Worm (Caenorhabditis elegans) whole organism, young adult: ENCODE results near the gene glb-6.

Experiments
- B0035.1 ChIP-seq: sonication (generic microtip); optimal IDR thresholded peaks from 2 replicates; lab custom pipeline; 2016; ENCODE audit warnings: missing genetic modification characterization, mild to moderate bottlenecking, missing compliant biosample characterization, missing genotype, missing genetic modification reagents
- D2030.7 ChIP-seq: fragments of 200-800 bp; sonication (Bioruptor generic); IDR thresholded peaks from 2 replicates; pipeline ENCODE4 v1.3.6; 2022; ENCODE audit warnings: missing genetic modification reagents, missing genetic modification characterization, missing compliant biosample characterization
- F10E7.11 ChIP-seq: sonication (generic microtip); optimal IDR thresholded peaks from 2 replicates; lab custom pipeline; 2017; ENCODE audit warnings: mild to moderate bottlenecking, missing genetic modification characterization, moderate library complexity, missing compliant biosample characterization
- F33H1.4 ChIP-seq: fragments of 200-800 bp; sonication (Bioruptor generic); IDR thresholded peaks from 2 replicates; pipeline ENCODE4 v1.3.6; 2022; ENCODE audit warnings: missing genetic modification reagents, missing genetic modification characterization, missing compliant biosample characterization
- F37B4.10 ChIP-seq: fragments of 200-800 bp; sonication (Bioruptor generic); IDR thresholded peaks from 2 replicates; pipeline ENCODE4 v1.3.6; 2022; ENCODE audit warnings: missing genetic modification characterization, missing compliant biosample characterization
- F39B2.1 ChIP-seq: fragments of 200-800 bp; sonication (Bioruptor generic); IDR thresholded peaks from 2 replicates; pipeline ENCODE4 v1.3.6; 2022; ENCODE audit warnings: missing genetic modification reagents, missing genetic modification characterization, missing compliant biosample characterization
- F57C9.4 ChIP-seq: sonication (generic microtip); optimal IDR thresholded peaks from 2 replicates; lab custom pipeline; 2017; ENCODE audit warnings: mild to moderate bottlenecking, missing genetic modification characterization, missing compliant biosample characterization
- K12H6.12 ChIP-seq: fragments of 200-800 bp; sonication (Bioruptor generic); optimal IDR thresholded peaks from 2 replicates; lab custom pipeline; 2018; ENCODE audit warnings: mild to moderate bottlenecking, missing genetic modification characterization, missing compliant biosample characterization
- Y53F4B.3 ChIP-seq: fragments of 200-800 bp; sonication (Bioruptor generic); IDR thresholded peaks from 2 replicates; pipeline ENCODE4 v1.3.6; 2022; ENCODE audit warnings: missing genetic modification reagents, missing genetic modification characterization, missing compliant biosample characterization
- Y56A3A.18 ChIP-seq: fragments of 200-800 bp; sonication (Bioruptor generic); IDR thresholded peaks from 2 replicates; pipeline ENCODE4 v1.3.6; 2022; ENCODE audit warnings: missing genetic modification reagents, missing genetic modification characterization, missing compliant biosample characterization
- Y67H2A.10 ChIP-seq: fragments of 200-800 bp; sonication (Bioruptor generic); conservative IDR thresholded peaks from 2 replicates; pipeline ENCODE4 v1.3.6; 2022; ENCODE audit warnings: missing genetic modification reagents, missing genetic modification characterization, missing compliant biosample characterization
- ZK185.1 ChIP-seq: sonication (generic microtip); optimal IDR thresholded peaks from 2 replicates; lab custom pipeline; 2016; ENCODE audit warnings: mild to moderate bottlenecking, missing genetic modification characterization, missing compliant biosample characterization; ENCODE audit not compliant: poor library complexity, severe bottlenecking
- aptf-3 ChIP-seq: fragments of 200-800 bp; sonication (Bioruptor generic); IDR thresholded peaks from 2 replicates; pipeline ENCODE4 v1.3.6; 2022; ENCODE audit warnings: missing genetic modification characterization, missing compliant biosample characterization
- atf-7 ChIP-seq: sonication (generic microtip); optimal IDR thresholded peaks from 2 replicates; lab custom pipeline; 2017; ENCODE audit warnings: mild to moderate bottlenecking, missing genetic modification characterization, missing compliant biosample characterization
- athp-1 ChIP-seq: sonication (generic microtip); optimal IDR thresholded peaks from 2 replicates; lab custom pipeline; 2017; ENCODE audit warnings: mild to moderate bottlenecking, missing genetic modification characterization, missing compliant biosample characterization
- attf-5 ChIP-seq: fragments of 200-800 bp; sonication (Bioruptor generic); optimal IDR thresholded peaks from 2 replicates; lab custom pipeline; 2018; ENCODE audit warnings: mild to moderate bottlenecking, missing genetic modification characterization, missing compliant biosample characterization
- bed-1 ChIP-seq: fragments of 200-800 bp; sonication (Bioruptor generic); IDR thresholded peaks from 2 replicates; pipeline ENCODE4 v1.3.6; 2022; ENCODE audit warnings: missing genetic modification reagents, missing genetic modification characterization, missing compliant biosample characterization
- cebp-2 ChIP-seq: fragments of 200-800 bp; sonication (Bioruptor generic); IDR thresholded peaks from 2 replicates; pipeline ENCODE4 v1.3.6; 2022; ENCODE audit warnings: missing genetic modification characterization, missing compliant biosample characterization
- ceh-91 ChIP-seq: fragments of 200-800 bp; sonication (Bioruptor generic); IDR thresholded peaks from 2 replicates; pipeline ENCODE4 v1.3.6; 2022; ENCODE audit warnings: missing genetic modification reagents, missing genetic modification characterization, missing compliant biosample characterization
- egl-18 ChIP-seq: fragments of 200-800 bp; sonication (Bioruptor generic); IDR thresholded peaks from 2 replicates; pipeline ENCODE4 v1.3.6; 2022; ENCODE audit warnings: missing genetic modification reagents, missing genetic modification characterization, missing compliant biosample characterization
- egl-44 ChIP-seq: fragments of 200-800 bp; sonication (Bioruptor generic); IDR thresholded peaks from 2 replicates; pipeline ENCODE4 v1.3.6; 2022; ENCODE audit warnings: missing genetic modification reagents, missing genetic modification characterization, missing compliant biosample characterization
- egrh-3 ChIP-seq: fragments of 200-800 bp; sonication (Bioruptor generic); IDR thresholded peaks from 2 replicates; pipeline ENCODE4 v1.3.6; 2022; ENCODE audit warnings: missing genetic modification reagents, missing genetic modification characterization, missing compliant biosample characterization
- ekl-4 ChIP-seq: fragments of 200-800 bp; sonication (Bioruptor generic); IDR thresholded peaks from 2 replicates; pipeline ENCODE4 v1.3.6; 2022; ENCODE audit warnings: missing genetic modification reagents, missing genetic modification characterization, missing compliant biosample characterization
- ets-4 ChIP-seq: fragments of 200-800 bp; sonication (Bioruptor generic); optimal IDR thresholded peaks from 2 replicates; lab custom pipeline; 2018; ENCODE audit warnings: mild to moderate bottlenecking, missing genetic modification characterization, missing compliant biosample characterization
- gei-17 ChIP-seq: fragments of 200-800 bp; sonication (Bioruptor generic); optimal IDR thresholded peaks from 2 replicates; lab custom pipeline; 2018; ENCODE audit warnings: mild to moderate bottlenecking, missing genetic modification characterization, missing compliant biosample characterization
- lag-1 ChIP-seq: fragments of 200-800 bp; sonication (Bioruptor generic); IDR thresholded peaks from 2 replicates; pipeline ENCODE4 v1.3.6; 2022; ENCODE audit warnings: missing genetic modification reagents, missing genetic modification characterization, missing compliant biosample characterization
- lin-35 ChIP-seq, 3 experiments: fragments of 150-350 bp in 2 of 3; sonication (generic microtip) in 1 of 3; optimal IDR thresholded peaks; 2 replicates each; lab custom pipeline; 2014 to 2018; ENCODE audit warnings: missing biosample characterization in 3 of 3, missing genetic modification characterization in 3 of 3, missing genetic modification reagents in 3 of 3
- lin-40 ChIP-seq: sonication (generic microtip); optimal IDR thresholded peaks from 2 replicates; lab custom pipeline; 2016; ENCODE audit warnings: missing genetic modification characterization, mild to moderate bottlenecking, missing compliant biosample characterization, missing genotype, missing genetic modification reagents
- lin-54 ChIP-seq: fragments of 200-800 bp; sonication (Bioruptor generic); optimal IDR thresholded peaks from 2 replicates; lab custom pipeline; 2018; ENCODE audit warnings: mild to moderate bottlenecking, missing genetic modification characterization, missing compliant biosample characterization
- lsl-1 ChIP-seq: fragments of 200-800 bp; sonication (Bioruptor generic); optimal IDR thresholded peaks from 2 replicates; lab custom pipeline; 2018; ENCODE audit warnings: mild to moderate bottlenecking, missing genetic modification characterization, moderate library complexity, missing compliant biosample characterization
- madf-10 ChIP-seq: sonication (generic microtip); optimal IDR thresholded peaks from 2 replicates; lab custom pipeline; 2016; ENCODE audit warnings: mild to moderate bottlenecking, missing genetic modification characterization, missing compliant biosample characterization
- madf-3 ChIP-seq: fragments of 200-800 bp; sonication (Bioruptor generic); IDR thresholded peaks from 2 replicates; pipeline ENCODE4 v1.3.6; 2022; ENCODE audit warnings: missing genetic modification reagents, missing genetic modification characterization, missing compliant biosample characterization
- madf-6 ChIP-seq: fragments of 200-800 bp; sonication (Bioruptor generic); IDR thresholded peaks from 2 replicates; pipeline ENCODE4 v1.3.6; 2022; ENCODE audit warnings: missing genetic modification reagents, missing genetic modification characterization, missing compliant biosample characterization
- madf-8 ChIP-seq: fragments of 200-800 bp; sonication (Bioruptor generic); conservative IDR thresholded peaks from 2 replicates; pipeline ENCODE4 v1.3.6; 2022; ENCODE audit warnings: missing genetic modification reagents, missing genetic modification characterization, missing compliant biosample characterization
- mcd-1 ChIP-seq: fragments of 200-800 bp; sonication (Bioruptor generic); IDR thresholded peaks from 2 replicates; pipeline ENCODE4 v1.3.6; 2022; ENCODE audit warnings: missing genetic modification reagents, missing genetic modification characterization, missing compliant biosample characterization
- mxl-1 ChIP-seq: sonication (generic microtip); optimal IDR thresholded peaks from 2 replicates; lab custom pipeline; 2016; ENCODE audit warnings: missing genetic modification characterization, missing compliant biosample characterization
- nhr-27 ChIP-seq: fragments of 200-800 bp; sonication (Bioruptor generic); optimal IDR thresholded peaks from 2 replicates; lab custom pipeline; 2018; ENCODE audit warnings: mild to moderate bottlenecking, missing genetic modification characterization, moderate library complexity, missing compliant biosample characterization
- nhr-90 ChIP-seq: sonication (generic microtip); optimal IDR thresholded peaks from 2 replicates; lab custom pipeline; 2016; ENCODE audit warnings: missing genotype, mild to moderate bottlenecking, missing genetic modification characterization, missing compliant biosample characterization
- pbrm-1 ChIP-seq: fragments of 200-800 bp; sonication (Bioruptor generic); IDR thresholded peaks from 2 replicates; pipeline ENCODE4 v1.3.6; 2022; ENCODE audit warnings: missing genetic modification reagents, missing genetic modification characterization, missing compliant biosample characterization
- rpc-1 ChIP-seq, 2 experiments: fragments of 150-350 bp in 1 of 2; sonication (generic microtip) in 1 of 2; optimal IDR thresholded peaks; 2 replicates each; lab custom pipeline; 2014 to 2018; ENCODE audit warnings: missing biosample characterization in 1 of 2, missing genetic modification characterization in 1 of 2, missing genetic modification reagents in 1 of 2, missing genotype in 1 of 2
- snpc-4 ChIP-seq, 5 experiments: fragments of 150-350 bp in 1 of 5; sonication (generic microtip) in 4 of 5; optimal IDR thresholded peaks; 2 replicates each; lab custom pipeline; 2014 to 2018; ENCODE audit warnings: missing genetic modification characterization in 5 of 5, missing biosample characterization in 3 of 5, antibody characterized with exemption in 2 of 5, mild to moderate bottlenecking in 2 of 5, missing compliant biosample characterization in 2 of 5, missing genotype in 2 of 5, moderate library complexity in 2 of 5, missing genetic modification reagents in 1 of 5
- tbp1 ChIP-seq: fragments of 200-800 bp; sonication (Bioruptor generic); optimal IDR thresholded peaks from 2 replicates; lab custom pipeline; 2018; ENCODE audit warnings: mild to moderate bottlenecking, missing genetic modification characterization, missing compliant biosample characterization
- tlf-1 ChIP-seq: fragments of 200-800 bp; sonication (Bioruptor generic); optimal IDR thresholded peaks from 2 replicates; lab custom pipeline; 2018; ENCODE audit warnings: mild to moderate bottlenecking, missing genetic modification characterization, missing compliant biosample characterization
- zfh-2 ChIP-seq: fragments of 200-800 bp; sonication (Bioruptor generic); conservative IDR thresholded peaks from 2 replicates; pipeline ENCODE4 v1.3.6; 2022; ENCODE audit warnings: missing genetic modification reagents, missing genetic modification characterization, missing compliant biosample characterization
- ztf-18 ChIP-seq: sonication (generic microtip); optimal IDR thresholded peaks from 2 replicates; lab custom pipeline; 2016; ENCODE audit warnings: missing genotype, mild to moderate bottlenecking, missing genetic modification characterization, missing compliant biosample characterization
- ztf-6 ChIP-seq: fragments of 200-800 bp; sonication (Bioruptor generic); IDR thresholded peaks from 2 replicates; pipeline ENCODE4 v1.3.6; 2022; ENCODE audit warnings: missing genetic modification reagents, missing genetic modification characterization, missing compliant biosample characterization

glb-6 gene

DNA sequence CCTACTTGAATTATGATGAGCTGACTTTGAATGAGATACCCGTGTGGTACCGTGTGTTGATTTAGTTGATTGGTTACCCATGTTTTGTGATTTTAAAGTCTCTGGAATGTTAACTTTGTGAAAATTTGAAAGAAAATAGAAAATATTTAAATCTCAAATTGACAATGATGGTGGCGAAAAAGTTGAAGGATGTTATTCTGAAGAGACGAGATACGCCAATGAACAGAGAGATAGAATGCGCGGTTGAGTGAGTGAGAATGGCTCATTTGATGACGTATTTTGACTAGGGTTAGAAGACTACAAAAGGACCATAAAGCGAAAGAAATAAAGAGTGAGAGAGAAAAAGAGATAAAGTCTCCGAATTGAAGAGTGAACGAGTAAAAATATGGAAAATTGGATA lies at the start of gene glb-6:
TSS of gene glb-6 (minus strand) at position 101 of the 400 bp plus-strand sequence.
- TF ChIP-seq tbp1 (GFP tag; lab: Kevin White, UChicago), result no peak
- no peak for TF ChIP-seq nhr-90 (tag; lab: Kevin White, UChicago)
- TF ChIP-seq egl-44 (GFP tag; lab: Robert Waterston, UW), result no peak
- TF ChIP-seq madf-3 (GFP tag; lab: Robert Waterston, UW), result no peak
- no peak for TF ChIP-seq rpc-1 (optimal IDR thresholded peaks at IDR 0.05; lab: Kevin White, UChicago)
- no peak for TF ChIP-seq rpc-1 (tag; optimal IDR thresholded peaks at IDR 0.05; lab: Kevin White, UChicago)
- TF ChIP-seq nhr-27 (tag; lab: Kevin White, UChicago), result no peak
- no peak for TF ChIP-seq mxl-1 (tag; lab: Kevin White, UChicago)
- TF ChIP-seq F37B4.10 (GFP tag; lab: Robert Waterston, UW), result no peak
- no peak for TF ChIP-seq Y56A3A.18 (GFP tag; lab: Robert Waterston, UW)
- TF ChIP-seq egrh-3, result no peak
- no peak for TF ChIP-seq atf-7 (tag; lab: Kevin White, UChicago)
- TF ChIP-seq Y67H2A.10 (GFP tag; lab: Robert Waterston, UW), result no peak
- no peak for TF ChIP-seq ztf-6
- no peak for TF ChIP-seq athp-1 (tag; lab: Kevin White, UChicago)
- TF ChIP-seq F57C9.4 (tag; lab: Kevin White, UChicago), result no peak
- no peak for TF ChIP-seq snpc-4 (GFP tag; optimal IDR thresholded peaks at IDR 0.05; lab: Kevin White, UChicago)
- TF ChIP-seq snpc-4 (tag; optimal IDR thresholded peaks at IDR 0.05; lab: Kevin White, UChicago), result no peak
- no peak for TF ChIP-seq madf-10
- no peak for TF ChIP-seq mcd-1
- TF ChIP-seq madf-8 (GFP tag; lab: Robert Waterston, UW), result no peak

DNA sequence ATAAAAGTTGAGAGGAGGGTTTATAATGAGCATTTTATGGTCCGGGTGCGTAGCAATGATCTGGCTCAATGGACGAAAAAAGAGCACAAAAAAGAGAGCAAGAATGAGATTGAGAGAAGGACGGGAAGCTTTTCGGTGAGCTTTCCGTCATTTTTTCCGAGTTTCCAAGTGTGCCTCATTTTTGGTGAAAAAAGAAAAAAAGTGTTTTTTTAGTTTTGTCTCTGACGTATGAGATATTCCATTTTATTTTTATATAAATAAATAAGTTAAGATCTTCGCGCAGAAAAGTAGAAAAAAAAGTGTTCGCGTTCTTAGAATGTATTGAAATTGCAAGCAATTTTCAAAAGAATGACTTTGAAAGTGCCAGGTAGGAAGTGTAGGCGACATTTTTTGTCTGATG lies 49.7 kb upstream of the glb-6 start, which contains the start of gene memb-2:
TSS of gene memb-2 (minus strand) at position 101 of the 400 bp plus-strand sequence.
- TF ChIP-seq B0035.1, result no peak
- no peak for TF ChIP-seq F10E7.11
- TF ChIP-seq pbrm-1, result no peak
- no peak for TF ChIP-seq tbp1 (GFP tag; lab: Kevin White, UChicago)
- TF ChIP-seq madf-6 (GFP tag; lab: Robert Waterston, UW), result no peak
- no peak for TF ChIP-seq ets-4 (GFP tag; lab: Kevin White, UChicago)
- TF ChIP-seq ztf-6, result no peak
- no peak for TF ChIP-seq F39B2.1
- TF ChIP-seq lin-40 (tag; lab: Kevin White, UChicago), result no peak
- no peak for TF ChIP-seq egrh-3
- TF ChIP-seq Y53F4B.3 (GFP tag; lab: Robert Waterston, UW), result no peak
- TF ChIP-seq Y67H2A.10 (GFP tag; lab: Robert Waterston, UW), result no peak
- TF ChIP-seq ZK185.1, result no peak
- TF ChIP-seq egl-18 (GFP tag; lab: Robert Waterston, UW), result no peak
- no peak for TF ChIP-seq zfh-2
- TF ChIP-seq mcd-1, result no peak

DNA sequence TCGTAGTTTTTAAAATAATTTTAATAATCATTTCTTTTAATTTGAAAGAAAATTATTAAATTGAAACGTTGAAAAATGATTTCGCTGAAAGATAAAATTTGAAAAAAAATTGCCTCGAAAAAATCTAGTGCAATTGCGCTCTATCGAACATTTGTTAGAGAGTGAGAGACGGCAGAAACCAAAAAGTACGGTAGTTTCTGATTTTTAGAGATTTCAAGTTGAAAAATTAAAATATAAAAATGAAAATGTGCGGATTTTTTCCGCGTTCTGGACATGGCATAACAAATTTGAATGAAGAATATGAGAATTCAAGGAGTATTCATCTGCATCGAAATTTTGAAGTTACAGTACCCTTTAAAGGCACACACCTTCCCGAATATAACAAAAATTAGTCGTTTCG lies 49.0 kb upstream of the glb-6 start:
- no peak for TF ChIP-seq cebp-2
- TF ChIP-seq F39B2.1, result no peak
- TF ChIP-seq D2030.7, result peak; percentile 67
- peak; percentile 58 for TF ChIP-seq lin-54 (GFP tag; lab: Kevin White, UChicago)
- TF ChIP-seq madf-8 (GFP tag; lab: Robert Waterston, UW), result peak; percentile 22; the same call in 1 of the 2 replicates
- no peak for TF ChIP-seq nhr-27 (tag; lab: Kevin White, UChicago)
- peak; percentile 72 for TF ChIP-seq ceh-91 (GFP tag; lab: Robert Waterston, UW)
- TF ChIP-seq attf-5 (GFP tag; lab: Kevin White, UChicago), result no peak
- no peak for TF ChIP-seq lin-35 (GFP tag; optimal IDR thresholded peaks at IDR 0.05; lab: Kevin White, UChicago)
- TF ChIP-seq ztf-18 (tag; lab: Kevin White, UChicago), result peak; percentile 14
- no peak for TF ChIP-seq gei-17
- TF ChIP-seq aptf-3 (GFP tag; lab: Robert Waterston, UW), result no peak
- TF ChIP-seq K12H6.12 (tag; lab: Kevin White, UChicago), result no peak
- no peak for TF ChIP-seq snpc-4 (GFP tag; optimal IDR thresholded peaks at IDR 0.05; lab: Kevin White, UChicago)
- TF ChIP-seq snpc-4 (tag; optimal IDR thresholded peaks at IDR 0.05; lab: Kevin White, UChicago), result peak in 1 of 4 experiments; percentile 7
- no peak for TF ChIP-seq ekl-4 (GFP tag; lab: Robert Waterston, UW)
- no peak for TF ChIP-seq tlf-1 (GFP tag; lab: Kevin White, UChicago)
- TF ChIP-seq lsl-1 (GFP tag; lab: Kevin White, UChicago), result peak; percentile 89
- TF ChIP-seq lag-1 (GFP tag; lab: Robert Waterston, UW), result no peak
- peak; percentile 58; the same call in 1 of the 2 replicates for TF ChIP-seq F33H1.4 (GFP tag; lab: Robert Waterston, UW)
- TF ChIP-seq lin-40 (tag; lab: Kevin White, UChicago), result no peak
- no peak for TF ChIP-seq bed-1 (GFP tag; lab: Robert Waterston, UW)
